Fruit fly (Drosophila melanogaster): ENCODE measurements around the gene MED1.

Gene MED1

dm6 chr3L:21642908-21643572 lies 8.8 kb upstream of the MED1 start:
- TF ChIP-seq insv (optimal IDR thresholded peaks at IDR 0.05) (no peak), psq (optimal IDR thresholded peaks at IDR 0.05) (no peak), Sin3A (optimal IDR thresholded peaks at IDR 0.05) (no peak), h (optimal IDR thresholded peaks at IDR 0.05) (no peak)

DNA sequence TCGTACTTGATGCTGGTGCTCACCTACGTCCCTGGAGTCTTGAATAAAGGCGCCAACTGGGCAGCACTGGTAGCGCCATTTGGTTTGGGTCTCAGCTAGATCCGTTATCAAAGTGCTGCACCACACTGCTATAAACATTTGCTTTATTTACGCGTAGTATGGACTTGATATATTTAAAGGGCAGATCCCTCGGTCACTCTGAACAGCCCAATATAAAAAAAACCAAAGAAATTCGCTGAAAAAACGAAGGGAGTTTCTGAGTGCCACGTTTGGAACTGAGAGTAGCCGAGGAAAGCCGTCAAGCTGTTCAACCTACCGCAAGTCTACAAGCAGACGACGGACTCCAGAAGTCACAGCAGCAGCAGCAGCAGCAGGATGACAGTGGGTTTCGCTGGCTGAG lies 6.6 kb upstream of the MED1 start, which contains the start of gene Atox1:
TSS of gene Atox1 (plus strand) at position 181 of the 400 bp plus-strand sequence.
- TF ChIP-seq insv (optimal IDR thresholded peaks at IDR 0.05) (no peak), h (optimal IDR thresholded peaks at IDR 0.05) (no peak), Myc (optimal IDR thresholded peaks at IDR 0.05) (no peak), Sin3A (optimal IDR thresholded peaks at IDR 0.05) (no peak), ttk (optimal IDR thresholded peaks at IDR 0.05) (no peak), psq (optimal IDR thresholded peaks at IDR 0.05) (no peak)

DNA sequence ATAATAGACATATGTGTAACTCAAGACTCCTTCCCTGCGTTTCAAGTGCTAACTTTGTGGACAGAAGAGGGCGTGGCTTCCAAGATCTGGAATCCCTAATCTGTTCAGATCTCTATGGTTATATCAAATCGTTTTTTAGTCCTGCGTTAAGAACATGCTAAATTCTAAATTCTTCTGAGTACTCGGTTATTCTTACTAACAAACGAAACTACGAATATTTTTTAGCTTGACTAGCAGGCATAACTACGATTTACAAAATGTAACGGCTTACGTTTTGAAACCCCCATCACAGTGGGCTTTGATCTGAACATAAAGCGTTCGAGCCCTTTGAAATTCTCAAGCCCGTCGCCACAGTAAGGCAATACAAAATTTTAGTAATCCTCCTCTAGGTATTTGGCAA lies 4.8 kb upstream of the MED1 start, which contains the start of gene CG32445:
TSS of gene CG32445 (plus strand) at position 301 of the 400 bp plus-strand sequence.
- TF ChIP-seq h (optimal IDR thresholded peaks at IDR 0.05), result no peak
- TF ChIP-seq ttk (optimal IDR thresholded peaks at IDR 0.05), result no peak
- no peak for TF ChIP-seq Sin3A (optimal IDR thresholded peaks at IDR 0.05)
- no peak for TF ChIP-seq psq (optimal IDR thresholded peaks at IDR 0.05)
- TF ChIP-seq Myc (optimal IDR thresholded peaks at IDR 0.05), result no peak
- no peak for TF ChIP-seq insv (optimal IDR thresholded peaks at IDR 0.05)

- TF ChIP-seq Myc (optimal IDR thresholded peaks at IDR 0.05) (no peak), ttk (optimal IDR thresholded peaks at IDR 0.05) (no peak), psq (optimal IDR thresholded peaks at IDR 0.05) (no peak), Sin3A (optimal IDR thresholded peaks at IDR 0.05) (no peak), h (optimal IDR thresholded peaks at IDR 0.05) (no peak), insv (optimal IDR thresholded peaks at IDR 0.05) (no peak)
Measured at dm6 chr3L:21636265-21636993, 2.2 kb upstream of the MED1 start, which contains the start of gene CG32444. TSS of gene CG32444 (plus strand) at chr3L:21636947.

DNA sequence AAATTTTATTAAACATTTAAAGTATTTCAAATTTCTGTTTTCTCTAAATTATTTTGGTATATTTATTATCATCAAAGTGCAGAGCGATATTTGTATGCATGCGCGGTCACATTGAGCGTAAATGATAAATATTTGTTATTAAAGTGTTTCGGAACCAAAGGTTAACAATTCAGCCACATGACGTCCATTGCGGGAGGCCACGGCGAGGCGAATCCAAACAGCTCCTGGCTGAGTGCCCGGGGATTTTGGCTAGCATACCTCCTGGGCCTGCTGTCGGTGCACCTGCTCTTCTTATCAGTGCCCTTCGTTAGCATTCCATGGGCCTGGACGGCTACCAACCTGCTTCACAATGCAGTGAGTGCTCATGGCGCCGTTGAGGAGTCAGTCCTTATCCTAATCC lies 962 bp upstream of the MED1 start, which contains the start of gene ORMDL:
TSS of gene ORMDL (plus strand) at position 98 of the 400 bp plus-strand sequence.
- TF ChIP-seq psq (optimal IDR thresholded peaks at IDR 0.05) (no peak), Myc (optimal IDR thresholded peaks at IDR 0.05) (no peak), Sin3A (optimal IDR thresholded peaks at IDR 0.05) (no peak), ttk (optimal IDR thresholded peaks at IDR 0.05) (no peak), insv (optimal IDR thresholded peaks at IDR 0.05) (no peak), h (optimal IDR thresholded peaks at IDR 0.05) (no peak)

- TF ChIP-seq Sin3A (optimal IDR thresholded peaks at IDR 0.05) (no peak), ttk (optimal IDR thresholded peaks at IDR 0.05) (no peak), Myc (optimal IDR thresholded peaks at IDR 0.05) (no peak), h (optimal IDR thresholded peaks at IDR 0.05) (no peak), psq (optimal IDR thresholded peaks at IDR 0.05) (no peak), insv (optimal IDR thresholded peaks at IDR 0.05) (no peak)
Measured at dm6 chr3L:21626036-21626614, 8.1 kb downstream of the MED1 start.

dm6 chr3L:21625547-21625946 lies 8.7 kb downstream of the MED1 start, which contains the start of the genes CG7166 and Alg11:
TSS of gene CG7166 (minus strand) at chr3L:21625647.
TSS of gene Alg11 (plus strand) at chr3L:21625806.
- TF ChIP-seq Myc (optimal IDR thresholded peaks at IDR 0.05), result no peak
- TF ChIP-seq ttk (optimal IDR thresholded peaks at IDR 0.05), result no peak
- TF ChIP-seq Sin3A (optimal IDR thresholded peaks at IDR 0.05), result no peak
- TF ChIP-seq h (optimal IDR thresholded peaks at IDR 0.05), result no peak
- TF ChIP-seq insv (optimal IDR thresholded peaks at IDR 0.05), result no peak
- TF ChIP-seq psq (optimal IDR thresholded peaks at IDR 0.05), result no peak

DNA sequence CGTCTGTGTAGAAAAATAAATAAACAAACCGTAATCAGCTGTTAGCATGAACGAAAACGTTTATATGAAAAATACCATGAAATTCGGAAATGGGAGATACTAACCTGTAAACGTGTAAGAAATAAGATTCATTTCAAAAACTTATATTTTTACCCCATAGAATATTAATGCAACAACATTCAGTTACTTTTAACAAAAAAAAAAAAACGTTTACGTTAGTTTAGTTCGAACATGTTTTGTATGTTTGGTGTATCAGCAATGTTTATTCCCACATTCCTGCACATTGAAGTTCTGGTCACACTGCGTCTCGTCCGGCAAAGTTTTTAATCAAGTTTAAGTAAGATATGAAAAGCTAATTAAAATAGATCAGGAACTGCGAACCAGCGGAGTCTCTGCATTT lies 16.9 kb downstream of the MED1 start, which contains the start of the genes S1P and CG11307:
TSS of gene S1P (minus strand) at position 23 of the 400 bp plus-strand sequence.
TSS of gene CG11307 (plus strand) at position 270 of the 400 bp plus-strand sequence.
- TF ChIP-seq ttk (optimal IDR thresholded peaks at IDR 0.05) (no peak), psq (optimal IDR thresholded peaks at IDR 0.05) (no peak), Myc (optimal IDR thresholded peaks at IDR 0.05) (no peak), Sin3A (optimal IDR thresholded peaks at IDR 0.05) (no peak), insv (optimal IDR thresholded peaks at IDR 0.05) (no peak), h (optimal IDR thresholded peaks at IDR 0.05) (no peak)

dm6 chr3L:21610535-21610934 lies 23.7 kb downstream of the MED1 start:
- TF ChIP-seq Myc (optimal IDR thresholded peaks at IDR 0.05) (no peak), h (optimal IDR thresholded peaks at IDR 0.05) (no peak), insv (optimal IDR thresholded peaks at IDR 0.05) (no peak), psq (optimal IDR thresholded peaks at IDR 0.05) (no peak), ttk (optimal IDR thresholded peaks at IDR 0.05) (no peak), Sin3A (optimal IDR thresholded peaks at IDR 0.05) (no peak)

dm6 chr3L:21604265-21604664 lies 30.0 kb downstream of the MED1 start:
- TF ChIP-seq h (optimal IDR thresholded peaks at IDR 0.05) (no peak), insv (optimal IDR thresholded peaks at IDR 0.05) (no peak), Sin3A (optimal IDR thresholded peaks at IDR 0.05) (no peak), psq (optimal IDR thresholded peaks at IDR 0.05) (no peak), Myc (optimal IDR thresholded peaks at IDR 0.05) (no peak), ttk (optimal IDR thresholded peaks at IDR 0.05) (no peak)

dm6 chr3L:21602275-21602674 lies 32.0 kb downstream of the MED1 start:
- TF ChIP-seq Sin3A (optimal IDR thresholded peaks at IDR 0.05) (no peak), psq (optimal IDR thresholded peaks at IDR 0.05) (no peak), Myc (optimal IDR thresholded peaks at IDR 0.05) (no peak), ttk (optimal IDR thresholded peaks at IDR 0.05) (no peak), insv (optimal IDR thresholded peaks at IDR 0.05) (no peak), h (optimal IDR thresholded peaks at IDR 0.05) (no peak)

DNA sequence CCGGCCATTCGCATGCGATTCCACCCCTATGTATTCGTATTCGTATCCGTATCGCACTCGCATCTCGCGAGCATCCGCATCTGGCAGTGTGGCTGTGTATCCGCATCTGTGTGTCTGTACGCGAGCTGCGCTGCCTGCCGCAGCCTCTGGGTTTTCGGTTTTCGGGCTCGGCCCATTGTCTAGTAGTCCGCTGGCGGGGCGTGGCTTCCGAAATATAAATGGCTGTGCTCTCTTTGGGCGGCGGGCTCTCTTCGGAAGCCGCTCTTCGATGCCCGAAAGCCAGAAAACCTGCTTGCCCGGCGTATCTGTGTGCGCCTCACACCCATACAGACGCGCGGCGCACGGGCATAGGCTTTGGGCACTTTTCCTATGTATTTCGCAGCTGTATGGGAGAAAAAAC lies 35.9 kb downstream of the MED1 start:
- TF ChIP-seq psq (optimal IDR thresholded peaks at IDR 0.05) (no peak), ttk (optimal IDR thresholded peaks at IDR 0.05) (no peak), Myc (optimal IDR thresholded peaks at IDR 0.05) (no peak), Sin3A (optimal IDR thresholded peaks at IDR 0.05) (no peak), h (optimal IDR thresholded peaks at IDR 0.05) (no peak), insv (optimal IDR thresholded peaks at IDR 0.05) (no peak)
